Fruit fly (Drosophila melanogaster): ENCODE results near the gene CG32845.
A peak's percentile ranks its signal among the peaks of the same experiment; 100 is the strongest.

The CG32845 gene

DNA sequence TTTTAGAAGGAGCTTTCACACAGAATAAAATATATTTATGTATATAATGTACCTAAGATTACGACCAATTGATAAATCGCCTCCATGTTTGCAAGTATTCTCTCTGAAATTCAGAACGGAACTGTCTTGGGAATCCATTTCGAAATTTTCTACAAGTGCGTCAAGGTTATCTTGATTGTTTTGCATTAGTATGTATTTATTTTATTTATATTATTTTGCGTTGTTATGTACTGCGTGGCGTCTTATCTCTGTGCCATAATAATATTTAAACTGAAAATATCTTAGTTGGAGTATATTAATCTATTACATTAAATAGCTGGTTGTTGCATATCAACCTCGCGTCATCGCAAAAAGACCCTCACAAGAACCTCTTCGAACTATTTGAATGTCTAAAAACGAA lies 41.7 kb downstream of the CG32845 start, which contains the start of gene CG42846:
CG42846 (minus strand) TSS at position 101 of the 400 bp plus-strand sequence.
- TF ChIP-seq Rel (GFP tag; optimal IDR thresholded peaks at IDR 0.05) (no peak), Rel (tag; optimal IDR thresholded peaks at IDR 0.05) (peak; percentile 67), dsf (GFP tag; optimal IDR thresholded peaks at IDR 0.05; ENCODE audit: borderline replicate concordance) (no peak), CrebA (GFP tag; optimal IDR thresholded peaks at IDR 0.05; ENCODE audit: borderline replicate concordance) (no peak), psq (GFP tag; optimal IDR thresholded peaks at IDR 0.05) (no peak), Hr83 (GFP tag; optimal IDR thresholded peaks at IDR 0.05; ENCODE audit: poor library complexity, severe bottlenecking) (no peak), lola (GFP tag; optimal IDR thresholded peaks at IDR 0.05) (no peak), rgr (GFP tag; optimal IDR thresholded peaks at IDR 0.05) (no peak), CG9705 (GFP tag; optimal IDR thresholded peaks at IDR 0.05) (no peak), Dif (GFP tag; optimal IDR thresholded peaks at IDR 0.05; ENCODE audit: partially characterized antibody) (no peak), brk (GFP tag; optimal IDR thresholded peaks at IDR 0.05) (no peak), Dfd (GFP tag; optimal IDR thresholded peaks at IDR 0.05) (no peak), sage (GFP tag; optimal IDR thresholded peaks at IDR 0.05) (peak; percentile 0), pan (optimal IDR thresholded peaks at IDR 0.05) (no peak), CG32264 (GFP tag; optimal IDR thresholded peaks at IDR 0.05) (no peak), ey (GFP tag; optimal IDR thresholded peaks at IDR 0.05) (no peak), woc (GFP tag; optimal IDR thresholded peaks at IDR 0.05) (no peak)

DNA sequence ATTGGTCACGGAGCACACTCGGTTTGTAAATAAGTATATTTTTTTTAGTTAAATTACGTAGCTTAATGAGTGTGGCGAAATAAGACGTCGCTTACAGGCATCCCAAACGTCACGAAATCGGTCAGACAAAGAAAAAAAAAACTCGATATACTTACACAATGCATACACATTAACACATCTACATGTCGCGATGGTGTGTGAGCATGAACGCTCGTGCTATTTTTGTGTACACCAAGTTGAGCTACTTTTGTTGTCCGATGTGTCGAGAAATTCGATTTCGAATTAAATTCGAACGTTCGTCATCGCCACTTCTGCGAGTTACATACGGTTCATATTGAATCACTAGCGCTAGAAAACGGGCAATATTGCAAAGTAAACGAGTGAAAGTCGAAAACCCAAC lies 48.1 kb downstream of the CG32845 start:
- TF ChIP-seq CG32264 (GFP tag; optimal IDR thresholded peaks at IDR 0.05) (peak; percentile 18), rgr (GFP tag; optimal IDR thresholded peaks at IDR 0.05) (no peak), HLH106 (tag; optimal IDR thresholded peaks at IDR 0.05) (no peak), dsf (GFP tag; optimal IDR thresholded peaks at IDR 0.05; ENCODE audit: borderline replicate concordance) (no peak), Sp1 (GFP tag; optimal IDR thresholded peaks at IDR 0.05) (no peak), tai (GFP tag; optimal IDR thresholded peaks at IDR 0.05) (no peak), Hr83 (GFP tag; optimal IDR thresholded peaks at IDR 0.05; ENCODE audit: poor library complexity, severe bottlenecking) (peak; percentile 7), sage (GFP tag; optimal IDR thresholded peaks at IDR 0.05) (peak; percentile 39), brk (GFP tag; optimal IDR thresholded peaks at IDR 0.05) (peak; percentile 30), CrebA (GFP tag; optimal IDR thresholded peaks at IDR 0.05; ENCODE audit: borderline replicate concordance) (no peak), Vsx2 (GFP tag; optimal IDR thresholded peaks at IDR 0.05; ENCODE audit: partially characterized antibody) (no peak), GATAd (GFP tag; optimal IDR thresholded peaks at IDR 0.05) (no peak), woc (GFP tag; optimal IDR thresholded peaks at IDR 0.05) (peak; percentile 14), Dif (GFP tag; optimal IDR thresholded peaks at IDR 0.05; ENCODE audit: partially characterized antibody) (no peak), CG9705 (GFP tag; optimal IDR thresholded peaks at IDR 0.05) (no peak)

DNA sequence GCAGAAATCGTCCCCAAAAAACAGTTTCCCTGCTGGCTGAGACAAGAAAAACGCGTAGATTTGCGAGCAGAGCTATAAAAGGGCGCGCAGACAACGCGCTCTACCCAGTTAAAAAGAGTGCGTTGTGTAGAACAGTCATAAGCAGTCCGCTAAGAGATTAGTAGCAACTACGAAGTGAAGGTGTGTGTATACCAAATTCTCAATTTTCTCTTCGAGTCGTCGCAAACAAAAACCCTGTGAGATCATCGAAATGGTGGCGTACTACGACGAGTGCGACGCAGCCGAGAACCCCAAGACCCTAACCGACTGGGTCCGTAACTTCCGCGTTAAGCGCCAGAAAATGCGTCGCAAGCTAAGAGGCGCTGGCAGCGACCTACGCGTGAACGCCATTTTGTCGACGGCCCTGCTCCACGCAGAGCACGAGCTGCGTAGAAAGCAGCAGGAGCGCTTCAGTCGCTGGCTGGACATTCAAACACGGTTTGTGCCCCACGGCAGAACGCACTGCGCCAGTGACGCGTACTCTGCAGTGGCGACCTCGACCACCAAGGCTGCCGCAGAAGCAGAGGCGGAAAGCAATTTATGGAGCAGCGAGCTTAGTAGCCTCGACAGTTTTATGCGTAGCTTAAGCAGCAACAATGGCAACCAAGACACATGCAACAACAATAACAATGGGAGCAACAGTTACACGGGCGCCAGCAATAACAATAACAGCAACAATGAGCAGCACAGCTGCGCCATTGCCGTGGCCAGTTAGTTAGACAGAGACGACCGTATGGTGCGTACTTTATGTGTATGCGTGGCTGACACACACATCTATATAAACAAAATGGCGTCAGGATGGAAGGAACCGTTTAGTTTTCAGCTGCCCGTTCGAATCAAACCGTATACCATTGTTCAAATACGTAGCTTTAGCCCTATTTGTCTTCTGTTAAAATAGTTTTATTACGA lies 48.9 kb downstream of the CG32845 start:
- TF ChIP-seq h (GFP tag; optimal IDR thresholded peaks at IDR 0.05) = no peak
- TF ChIP-seq Vsx2 (GFP tag; optimal IDR thresholded peaks at IDR 0.05; ENCODE audit: partially characterized antibody) = no peak
- peak; percentile 76 for TF ChIP-seq Dif (GFP tag; optimal IDR thresholded peaks at IDR 0.05; ENCODE audit: partially characterized antibody)
- peak; percentile 52 for TF ChIP-seq Hr83 (GFP tag; optimal IDR thresholded peaks at IDR 0.05; ENCODE audit: poor library complexity, severe bottlenecking)
- TF ChIP-seq rgr (GFP tag; optimal IDR thresholded peaks at IDR 0.05) = no peak
- TF ChIP-seq Abd-B (GFP tag; optimal IDR thresholded peaks at IDR 0.05) = no peak
- TF ChIP-seq psq (GFP tag; optimal IDR thresholded peaks at IDR 0.05) = no peak
- no peak for TF ChIP-seq pan (optimal IDR thresholded peaks at IDR 0.05)
- TF ChIP-seq GATAd (GFP tag; optimal IDR thresholded peaks at IDR 0.05) = no peak
- peak in 1 of 2 experiments; percentile 32 for TF ChIP-seq dl (GFP tag; optimal IDR thresholded peaks at IDR 0.05; ENCODE audit: insufficient read depth in 1 of 2, partially characterized antibody in 2 of 2)
- TF ChIP-seq CG9705 (GFP tag; optimal IDR thresholded peaks at IDR 0.05) = no peak
- TF ChIP-seq lola (GFP tag; optimal IDR thresholded peaks at IDR 0.05) = no peak
- TF ChIP-seq Mio (GFP tag; optimal IDR thresholded peaks at IDR 0.05) = peak; percentile 19
- no peak for TF ChIP-seq ey (GFP tag; optimal IDR thresholded peaks at IDR 0.05)
- no peak for TF ChIP-seq CrebA (GFP tag; optimal IDR thresholded peaks at IDR 0.05; ENCODE audit: borderline replicate concordance)
- TF ChIP-seq N (GFP tag; optimal IDR thresholded peaks at IDR 0.05) = no peak
- TF ChIP-seq Sp1 (GFP tag; optimal IDR thresholded peaks at IDR 0.05) = peak; percentile 28
- no peak for TF ChIP-seq HLH106 (tag; optimal IDR thresholded peaks at IDR 0.05)
- TF ChIP-seq Jra (GFP tag; optimal IDR thresholded peaks at IDR 0.05) = no peak
- no peak for TF ChIP-seq fru (GFP tag; optimal IDR thresholded peaks at IDR 0.05)
- TF ChIP-seq foxo (GFP tag; optimal IDR thresholded peaks at IDR 0.05) = no peak
- no peak for TF ChIP-seq dmrt93B (GFP tag; optimal IDR thresholded peaks at IDR 0.05)
- TF ChIP-seq woc (GFP tag; optimal IDR thresholded peaks at IDR 0.05) = no peak
- no peak for TF ChIP-seq Dfd (GFP tag; optimal IDR thresholded peaks at IDR 0.05)
- no peak for TF ChIP-seq Hr78 (GFP tag; optimal IDR thresholded peaks at IDR 0.05)
- TF ChIP-seq OdsH (GFP tag; optimal IDR thresholded peaks at IDR 0.05) = peak; percentile 14
- TF ChIP-seq sage (GFP tag; optimal IDR thresholded peaks at IDR 0.05) = no peak
- no peak for TF ChIP-seq CG32264 (GFP tag; optimal IDR thresholded peaks at IDR 0.05)
- no peak for TF ChIP-seq brk (GFP tag; optimal IDR thresholded peaks at IDR 0.05)
- TF ChIP-seq sv (GFP tag; optimal IDR thresholded peaks at IDR 0.05) = no peak
- TF ChIP-seq Rel (GFP tag; optimal IDR thresholded peaks at IDR 0.05) = no peak
- TF ChIP-seq Rel (tag; optimal IDR thresholded peaks at IDR 0.05) = peak; percentile 29
- peak; percentile 72 for TF ChIP-seq jim (GFP tag; optimal IDR thresholded peaks at IDR 0.05)
- TF ChIP-seq dsf (GFP tag; optimal IDR thresholded peaks at IDR 0.05; ENCODE audit: borderline replicate concordance) = no peak
- TF ChIP-seq usp (GFP tag; optimal IDR thresholded peaks at IDR 0.05) = no peak
- no peak for TF ChIP-seq Myc (optimal IDR thresholded peaks at IDR 0.05)
- peak; percentile 56 for TF ChIP-seq tai (GFP tag; optimal IDR thresholded peaks at IDR 0.05)
- no peak for TF ChIP-seq br (GFP tag; optimal IDR thresholded peaks at IDR 0.05)
- peak; percentile 72 for TF ChIP-seq Hnf4 (GFP tag; optimal IDR thresholded peaks at IDR 0.05)

Measured in whole organism, wandering third instar larva.